Fruit fly (Drosophila melanogaster) whole organism, embryonic: ENCODE measurements around the gene CAH16.

Source experiments
- CG10267 ChIP-seq: fragments of 200-800 bp; sonication (Bioruptor generic); optimal IDR thresholded peaks from 2 replicates; lab custom pipeline; 2018; ENCODE audit warnings: missing biosample characterization, mild to moderate bottlenecking, missing genetic modification characterization, moderate library complexity
- CG10543 ChIP-seq: fragments of 200-800 bp; sonication (Bioruptor generic); optimal IDR thresholded peaks from 3 replicates; lab custom pipeline; 2017; ENCODE audit warnings: missing biosample characterization, mild to moderate bottlenecking, missing genetic modification characterization, moderate library complexity
- CG11695 ChIP-seq: fragments of 200-800 bp; sonication (Bioruptor generic); IDR thresholded peaks from 3 replicates; pipeline ENCODE4 v1.3.6; 2022; ENCODE audit warnings: missing biosample characterization, missing genetic modification characterization
- CG11696 ChIP-seq: fragments of 200-800 bp; sonication (Bioruptor generic); IDR thresholded peaks from 2 replicates; pipeline ENCODE4 v1.3.6; 2022; ENCODE audit warnings: missing biosample characterization, missing genetic modification characterization
- CG11723 ChIP-seq: fragments of 200-800 bp; sonication (Bioruptor generic); optimal IDR thresholded peaks from 2 replicates; lab custom pipeline; 2017; ENCODE audit warnings: missing biosample characterization, mild to moderate bottlenecking, missing genetic modification characterization
- CG12236 ChIP-seq: fragments of 200-800 bp; sonication (Bioruptor generic); optimal IDR thresholded peaks from 2 replicates; lab custom pipeline; 2016; ENCODE audit warnings: missing biosample characterization, missing genetic modification characterization
- CG12299 ChIP-seq: fragments of 200-800 bp; sonication (Bioruptor generic); optimal IDR thresholded peaks from 2 replicates; lab custom pipeline; 2018; ENCODE audit warnings: missing biosample characterization, mild to moderate bottlenecking, missing genetic modification characterization
- CG1233 ChIP-seq: fragments of 200-800 bp; sonication (Bioruptor generic); optimal IDR thresholded peaks from 4 replicates; lab custom pipeline; 2018; ENCODE audit warnings: missing biosample characterization, mild to moderate bottlenecking, missing genetic modification characterization
- CG13287 ChIP-seq: fragments of 200-800 bp; sonication (Bioruptor generic); IDR thresholded peaks from 2 replicates; pipeline ENCODE4 v1.3.6; 2022; ENCODE audit warnings: missing biosample characterization, missing genetic modification characterization; ENCODE audit not compliant: partially characterized antibody
- CG3407 ChIP-seq: fragments of 200-800 bp; sonication (Bioruptor generic); optimal IDR thresholded peaks from 2 replicates; lab custom pipeline; 2018; ENCODE audit warnings: missing biosample characterization, mild to moderate bottlenecking, missing genetic modification characterization
- CG34422 ChIP-seq: fragments of 200-800 bp; sonication (Bioruptor generic); IDR thresholded peaks from 3 replicates; pipeline ENCODE4 v1.3.6; 2022; ENCODE audit warnings: missing biosample characterization, missing genetic modification characterization
- CG5245 ChIP-seq: fragments of 200-800 bp; sonication (Bioruptor generic); optimal IDR thresholded peaks from 3 replicates; lab custom pipeline; 2016; ENCODE audit warnings: missing biosample characterization, missing genetic modification characterization
- CG7987 ChIP-seq: fragments of 200-800 bp; sonication (Bioruptor generic); optimal IDR thresholded peaks from 2 replicates; lab custom pipeline; 2018; ENCODE audit warnings: missing biosample characterization, mild to moderate bottlenecking, missing genetic modification characterization, moderate library complexity
- CG9817 ChIP-seq: fragments of 200-800 bp; sonication (Bioruptor generic); optimal IDR thresholded peaks from 2 replicates; lab custom pipeline; 2018; ENCODE audit warnings: missing biosample characterization, mild to moderate bottlenecking, missing genetic modification characterization, moderate library complexity
- CHES-1-like ChIP-seq: fragments of 200-800 bp; sonication (Bioruptor generic); optimal IDR thresholded peaks from 2 replicates; lab custom pipeline; 2016; ENCODE audit warnings: missing biosample characterization, missing genetic modification characterization
- CTCF ChIP-seq: fragments of 200-800 bp; sonication (Bioruptor generic); optimal IDR thresholded peaks from 2 replicates; lab custom pipeline; 2017; ENCODE audit warnings: missing biosample characterization, mild to moderate bottlenecking, missing genetic modification characterization, moderate library complexity
- D19B ChIP-seq: fragments of 200-800 bp; sonication (Bioruptor generic); optimal IDR thresholded peaks from 2 replicates; lab custom pipeline; 2017; ENCODE audit warnings: missing biosample characterization, mild to moderate bottlenecking, missing genetic modification characterization
- Deaf1 ChIP-seq: fragments of 200-800 bp; optimal IDR thresholded peaks from 3 replicates; lab custom pipeline; 2019; ENCODE audit warnings: missing biosample characterization, mild to moderate bottlenecking, missing genetic modification characterization, moderate library complexity
- Dip3 ChIP-seq: fragments of 200-800 bp; sonication (Bioruptor generic); optimal IDR thresholded peaks from 3 replicates; lab custom pipeline; 2016; ENCODE audit warnings: missing biosample characterization, missing genetic modification characterization
- Ets97D ChIP-seq: fragments of 200-800 bp; sonication (Bioruptor generic); optimal IDR thresholded peaks from 3 replicates; lab custom pipeline; 2016; ENCODE audit warnings: missing biosample characterization, missing genetic modification characterization
- Fer1 ChIP-seq: fragments of 200-800 bp; sonication (Bioruptor generic); optimal IDR thresholded peaks from 2 replicates; lab custom pipeline; 2017; ENCODE audit warnings: missing biosample characterization, mild to moderate bottlenecking, missing genetic modification characterization
- H2.0 ChIP-seq: fragments of 200-800 bp; sonication (Bioruptor generic); IDR thresholded peaks from 2 replicates; pipeline ENCODE4 v1.3.6; 2022; ENCODE audit warnings: missing biosample characterization, missing genetic modification characterization
- HLH3B ChIP-seq: fragments of 200-800 bp; sonication (Bioruptor generic); IDR thresholded peaks from 2 replicates; pipeline ENCODE4 v1.3.6; 2022; ENCODE audit warnings: missing biosample characterization, missing genetic modification characterization
- HLHmδ ChIP-seq: fragments of 200-800 bp; sonication (Bioruptor generic); optimal IDR thresholded peaks from 2 replicates; lab custom pipeline; 2018; ENCODE audit warnings: missing biosample characterization, mild to moderate bottlenecking, missing genetic modification characterization, moderate library complexity
- Stat92E ChIP-seq, 3 experiments: fragments of >200 bp in 2 of 3; fragments of 200-800 bp in 1 of 3; sonication (Bioruptor generic) in 1 of 3; optimal IDR thresholded peaks; 2 replicates each; lab custom pipeline; 2017 to 2019; ENCODE audit warnings: missing biosample characterization in 3 of 3, missing genetic modification characterization in 3 of 3, mild to moderate bottlenecking in 1 of 3, moderate library complexity in 1 of 3
- ac ChIP-seq: fragments of 200-800 bp; sonication (Bioruptor generic); optimal IDR thresholded peaks from 3 replicates; lab custom pipeline; 2017; ENCODE audit warnings: missing biosample characterization, mild to moderate bottlenecking, missing genetic modification characterization
- aop ChIP-seq: fragments of 200-800 bp; sonication (Bioruptor generic); IDR thresholded peaks from 2 replicates; pipeline ENCODE4 v1.3.6; 2022; ENCODE audit warnings: missing biosample characterization, missing genetic modification characterization
- emc ChIP-seq: fragments of 200-800 bp; sonication (Bioruptor generic); optimal IDR thresholded peaks from 2 replicates; lab custom pipeline; 2016; ENCODE audit warnings: missing biosample characterization, missing genetic modification characterization
- eyg ChIP-seq: fragments of 200-800 bp; sonication (Bioruptor generic); optimal IDR thresholded peaks from 3 replicates; lab custom pipeline; 2016; ENCODE audit warnings: missing biosample characterization, missing genetic modification characterization
- hb ChIP-seq: fragments of 200-800 bp; sonication (Bioruptor generic); IDR thresholded peaks from 3 replicates; pipeline ENCODE4 v1.3.6; 2022; ENCODE audit warnings: missing biosample characterization, missing genetic modification characterization; ENCODE audit not compliant: partially characterized antibody
- jigr1 ChIP-seq: fragments of 200-800 bp; sonication (Bioruptor generic); IDR thresholded peaks from 3 replicates; pipeline ENCODE4 v1.3.6; 2022; ENCODE audit warnings: missing biosample characterization, missing genetic modification characterization
- jumu ChIP-seq: fragments of 200-800 bp; sonication (Bioruptor generic); optimal IDR thresholded peaks from 3 replicates; lab custom pipeline; 2016; ENCODE audit warnings: missing biosample characterization, missing genetic modification characterization
- kni ChIP-seq: fragments of 200-800 bp; sonication (Bioruptor generic); optimal IDR thresholded peaks from 3 replicates; lab custom pipeline; 2017; ENCODE audit warnings: mild to moderate bottlenecking, missing biosample characterization, missing genetic modification reagents, missing genetic modification characterization
- knrl ChIP-seq: fragments of 200-800 bp; sonication (Bioruptor generic); IDR thresholded peaks from 3 replicates; pipeline ENCODE4 v1.3.6; 2022; ENCODE audit warnings: missing biosample characterization, missing genetic modification characterization; ENCODE audit not compliant: partially characterized antibody
- lov ChIP-seq, 2 experiments: fragments of 200-800 bp in 1 of 2; fragments of >200 bp in 1 of 2; sonication (Bioruptor generic) in 1 of 2; IDR thresholded peaks in 1 of 2; optimal IDR thresholded peaks in 1 of 2; 2 replicates in 1 of 2; 3 replicates in 1 of 2; pipeline versions ENCODE4 v1.3.6 to Lab custom; 2017 to 2022; ENCODE audit warnings: missing biosample characterization in 1 of 2, missing genetic modification characterization in 1 of 2
- maf-S ChIP-seq: fragments of 200-800 bp; sonication (Bioruptor generic); optimal IDR thresholded peaks from 2 replicates; lab custom pipeline; 2016; ENCODE audit warnings: missing biosample characterization, missing genetic modification characterization
- otp ChIP-seq: fragments of 200-800 bp; sonication (Bioruptor generic); IDR thresholded peaks from 3 replicates; pipeline ENCODE4, ENCODE4 v1.3.6; 2022; ENCODE audit warnings: missing biosample characterization, missing genetic modification characterization
- pb ChIP-seq: fragments of 200-800 bp; sonication (Bioruptor generic); optimal IDR thresholded peaks from 3 replicates; lab custom pipeline; 2016; ENCODE audit warnings: missing biosample characterization, missing genetic modification characterization
- pho ChIP-seq: fragments of 200-800 bp; sonication (Bioruptor generic); optimal IDR thresholded peaks from 2 replicates; lab custom pipeline; 2016; ENCODE audit warnings: missing biosample characterization, missing genetic modification characterization
- ranshi ChIP-seq: fragments of 200-800 bp; sonication (Bioruptor generic); IDR thresholded peaks from 2 replicates; pipeline ENCODE4 v1.3.6; 2022; ENCODE audit warnings: missing biosample characterization, missing genetic modification characterization
- run ChIP-seq: fragments of 200-800 bp; sonication (Bioruptor generic); optimal IDR thresholded peaks from 3 replicates; lab custom pipeline; 2018; ENCODE audit warnings: missing biosample characterization, mild to moderate bottlenecking, missing genetic modification characterization
- scrt ChIP-seq: fragments of 200-800 bp; sonication (Bioruptor generic); optimal IDR thresholded peaks from 2 replicates; lab custom pipeline; 2018; ENCODE audit warnings: missing biosample characterization, mild to moderate bottlenecking, missing genetic modification characterization, moderate library complexity
- slbo ChIP-seq: fragments of 200-800 bp; sonication (Bioruptor generic); IDR thresholded peaks from 2 replicates; pipeline ENCODE4 v1.3.6; 2022; ENCODE audit warnings: missing biosample characterization, missing genetic modification characterization
- so ChIP-seq: fragments of 200-800 bp; sonication (Bioruptor generic); IDR thresholded peaks from 3 replicates; pipeline ENCODE4 v1.3.6; 2022; ENCODE audit warnings: missing biosample characterization, missing genetic modification characterization
- sqz ChIP-seq: fragments of 200-800 bp; sonication (Bioruptor generic); optimal IDR thresholded peaks from 3 replicates; lab custom pipeline; 2018; ENCODE audit warnings: missing biosample characterization, mild to moderate bottlenecking, missing genetic modification characterization
- sr ChIP-seq: fragments of 200-800 bp; sonication (Bioruptor generic); IDR thresholded peaks from 3 replicates; pipeline ENCODE4 v1.3.6; 2022; ENCODE audit warnings: missing biosample characterization, missing genetic modification characterization
- trem ChIP-seq: fragments of 200-800 bp; optimal IDR thresholded peaks from 3 replicates; lab custom pipeline; 2019; ENCODE audit warnings: missing biosample characterization, mild to moderate bottlenecking, missing genetic modification characterization, moderate library complexity
- tup ChIP-seq: fragments of 200-800 bp; sonication (Bioruptor generic); optimal IDR thresholded peaks from 2 replicates; lab custom pipeline; 2016; ENCODE audit warnings: missing biosample characterization, mild to moderate bottlenecking, missing genetic modification characterization, moderate library complexity
- usp ChIP-seq: fragments of >200 bp; optimal IDR thresholded peaks from 2 replicates; lab custom pipeline; 2017; ENCODE audit warnings: missing biosample characterization, missing genetic modification characterization
- vnd ChIP-seq: fragments of 200-800 bp; sonication (Bioruptor generic); IDR thresholded peaks from 3 replicates; pipeline ENCODE4 v1.3.6; 2022; ENCODE audit warnings: missing biosample characterization, missing genetic modification characterization; ENCODE audit not compliant: partially characterized antibody

Gene CAH16

dm6 chr3R:31308855-31309646, 49.0 kb downstream of the CAH16 start (continued):
- TF ChIP-seq knrl (no peak), trem (tag; lab: Kevin White, UChicago) (no peak), H2.0 (GFP tag; lab: Robert Waterston, UW) (no peak), eyg (GFP tag; lab: Kevin White, UChicago) (no peak), pb (GFP tag; lab: Kevin White, UChicago) (no peak), hb (GFP tag; lab: Robert Waterston, UW) (no peak), CG1233 (GFP tag; lab: Kevin White, UChicago) (no peak), run (tag; lab: Kevin White, UChicago) (no peak), ac (GFP tag; lab: Kevin White, UChicago) (peak; percentile 27), CG34422 (GFP tag; lab: Robert Waterston, UW) (peak; percentile 46; the same call in 1 of the 3 replicates), Ets97D (GFP tag; lab: Kevin White, UChicago) (no peak), maf-S (GFP tag; lab: Kevin White, UChicago) (no peak), Dip3 (GFP tag; lab: Kevin White, UChicago) (no peak), CTCF (GFP tag; lab: Kevin White, UChicago) (no peak), CG7987 (GFP tag; lab: Kevin White, UChicago) (peak; percentile 58), CG3407 (GFP tag; lab: Kevin White, UChicago) (peak; percentile 76), otp (no peak), HLHmδ (GFP tag; lab: Kevin White, UChicago) (peak; percentile 60), CG10543 (GFP tag; lab: Kevin White, UChicago) (no peak), CG12236 (GFP tag; lab: Kevin White, UChicago) (peak; percentile 50), CG12299 (tag; lab: Kevin White, UChicago) (peak; percentile 37), CG11696 (no peak), pho (no peak), Deaf1 (tag; lab: Kevin White, UChicago) (no peak), Stat92E (GFP tag; optimal IDR thresholded peaks at IDR 0.05; lab: Kevin White, UChicago) (no peak), CG10267 (tag; lab: Kevin White, UChicago) (no peak), usp (GFP tag; lab: Kevin White, UChicago) (no peak), Fer1 (GFP tag; lab: Kevin White, UChicago) (no peak), CG11695 (GFP tag; lab: Robert Waterston, UW) (no peak), CG11723 (peak; percentile 64), CG13287 (GFP tag; lab: Robert Waterston, UW) (no peak), vnd (GFP tag; lab: Robert Waterston, UW) (no peak), scrt (GFP tag; lab: Kevin White, UChicago) (no peak), sr (GFP tag; lab: Robert Waterston, UW) (no peak), lov (optimal IDR thresholded peaks at IDR 0.05; lab: Kevin White, UChicago) (no peak), lov (GFP tag; IDR thresholded peaks at IDR 0.05; lab: Robert Waterston, UW) (peak; percentile 72; the same call in 1 of the 3 replicates), jigr1 (GFP tag; lab: Robert Waterston, UW) (no peak), kni (GFP tag; lab: Kevin White, UChicago) (peak; percentile 85), CG9817 (tag; lab: Kevin White, UChicago) (no peak), emc (GFP tag; lab: Kevin White, UChicago) (no peak), so (GFP tag; lab: Robert Waterston, UW) (no peak), CG5245 (GFP tag; lab: Kevin White, UChicago) (no peak), HLH3B (peak; percentile 38; the same call in 1 of the 2 replicates), jumu (GFP tag; lab: Kevin White, UChicago) (no peak), sqz (GFP tag; lab: Kevin White, UChicago) (no peak), CHES-1-like (no peak), ranshi (GFP tag; lab: Robert Waterston, UW) (no peak), aop (GFP tag; lab: Robert Waterston, UW) (no peak), D19B (GFP tag; lab: Kevin White, UChicago) (no peak), slbo (GFP tag; lab: Robert Waterston, UW) (no peak), tup (no peak)
